Fruit fly (Drosophila melanogaster): ENCODE measurements around the gene CG11656.
A peak's percentile ranks its signal among the peaks of the same experiment; 100 is the strongest.

CG11656 gene

DNA sequence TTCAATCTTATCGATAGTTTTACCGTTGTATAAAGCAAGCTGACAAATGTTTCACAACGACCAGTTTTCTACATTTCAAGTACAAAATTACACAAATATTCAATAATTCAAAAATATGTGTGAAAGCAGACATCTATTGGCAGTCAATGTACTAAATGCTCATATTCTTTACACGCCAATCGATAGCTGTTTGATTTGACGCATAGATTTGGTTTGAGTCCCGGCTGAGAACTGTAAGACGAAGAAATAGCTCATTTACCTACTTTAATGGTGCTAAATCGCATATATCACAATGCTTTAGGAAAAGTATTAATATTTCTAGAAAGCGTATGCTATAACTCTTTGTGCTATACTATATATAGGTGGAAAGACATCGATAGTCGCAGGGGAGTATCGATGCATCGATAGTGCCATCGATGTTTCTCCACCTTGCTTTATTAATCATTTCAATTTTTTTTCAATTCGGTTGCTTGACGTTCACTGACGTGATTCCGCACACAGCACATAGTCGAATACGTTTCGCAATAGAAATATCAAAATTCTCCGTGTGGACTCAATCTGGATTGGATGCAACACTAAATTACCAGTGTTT, 29.0 kb upstream of the CG11656 start, which contains the start of gene Paip2 (continued):
- no peak for TF ChIP-seq CG17612 (GFP tag; IDR thresholded peaks at IDR 0.05)
- no peak for TF ChIP-seq B-H1 (GFP tag; IDR thresholded peaks at IDR 0.05)
- TF ChIP-seq run (tag; optimal IDR thresholded peaks at IDR 0.05): no peak
- TF ChIP-seq tup (GFP tag; optimal IDR thresholded peaks at IDR 0.05): no peak
- TF ChIP-seq Aef1 (GFP tag; IDR thresholded peaks at IDR 0.05): no peak
- no peak for TF ChIP-seq CG16863 (GFP tag; optimal IDR thresholded peaks at IDR 0.05)
- no peak for TF ChIP-seq her (GFP tag; optimal IDR thresholded peaks at IDR 0.05)
- TF ChIP-seq CG12769 (tag; optimal IDR thresholded peaks at IDR 0.05): peak; percentile 24
- TF ChIP-seq Rfx (GFP tag; IDR thresholded peaks at IDR 0.05): 0 out of 2 replicates have a peak, but pooled peaks have one; percentile 23
- TF ChIP-seq CG7357 (GFP tag; IDR thresholded peaks at IDR 0.05): no peak
- peak; percentile 98 for TF ChIP-seq hb (GFP tag; IDR thresholded peaks at IDR 0.05; ENCODE audit: partially characterized antibody)
- no peak for TF ChIP-seq Oaz (GFP tag; IDR thresholded peaks at IDR 0.05)
- peak; percentile 98 for TF ChIP-seq hbn (GFP tag; IDR thresholded peaks at IDR 0.05; ENCODE audit: partially characterized antibody)
- TF ChIP-seq CG2202 (tag; optimal IDR thresholded peaks at IDR 0.05): no peak
- TF ChIP-seq gro (GFP tag; optimal IDR thresholded peaks at IDR 0.05): no peak
- TF ChIP-seq tx (GFP tag; optimal IDR thresholded peaks at IDR 0.05): no peak
- TF ChIP-seq Ptx1 (GFP tag; IDR thresholded peaks at IDR 0.05): no peak
- TF ChIP-seq CG15601 (tag; optimal IDR thresholded peaks at IDR 0.05): peak; percentile 77
- TF ChIP-seq Drgx (GFP tag; IDR thresholded peaks at IDR 0.05): no peak
- TF ChIP-seq Sox102F (GFP tag; optimal IDR thresholded peaks at IDR 0.05): no peak
- TF ChIP-seq CG4617 (GFP tag; optimal IDR thresholded peaks at IDR 0.05; ENCODE audit: borderline replicate concordance): peak; percentile 46
- no peak for TF ChIP-seq lmd (GFP tag; IDR thresholded peaks at IDR 0.05)
- no peak for TF ChIP-seq ftz-f1 (GFP tag; optimal IDR thresholded peaks at IDR 0.05)
- TF ChIP-seq ac (GFP tag; optimal IDR thresholded peaks at IDR 0.05): no peak
- peak; percentile 97 for TF ChIP-seq Bgb (GFP tag; IDR thresholded peaks at IDR 0.05; ENCODE audit: partially characterized antibody)
- no peak for TF ChIP-seq wdn (GFP tag; IDR thresholded peaks at IDR 0.05)
- TF ChIP-seq CG6254 (GFP tag; optimal IDR thresholded peaks at IDR 0.05): no peak
- no peak for TF ChIP-seq scrt (GFP tag; optimal IDR thresholded peaks at IDR 0.05)
- no peak for TF ChIP-seq Dfd (GFP tag; optimal IDR thresholded peaks at IDR 0.05)
- TF ChIP-seq da (GFP tag; optimal IDR thresholded peaks at IDR 0.05): no peak
- TF ChIP-seq CG18619 (GFP tag; optimal IDR thresholded peaks at IDR 0.05): no peak
- no peak for TF ChIP-seq Gsc (GFP tag; IDR thresholded peaks at IDR 0.05)
- 0 out of 3 replicates have a peak, but pooled peaks have one; percentile 21 for TF ChIP-seq row (GFP tag; IDR thresholded peaks at IDR 0.05)
- TF ChIP-seq CG13287 (GFP tag; IDR thresholded peaks at IDR 0.05; ENCODE audit: partially characterized antibody): peak; percentile 98
- peak; percentile 46; the same call in 2 of the 3 replicates for TF ChIP-seq CG17361 (GFP tag; IDR thresholded peaks at IDR 0.05)
- TF ChIP-seq CG11093 (GFP tag; IDR thresholded peaks at IDR 0.05): no peak
- peak; percentile 71 for TF ChIP-seq nmo (GFP tag; optimal IDR thresholded peaks at IDR 0.05)
- TF ChIP-seq CG17328 (GFP tag; IDR thresholded peaks at IDR 0.05): no peak
- TF ChIP-seq CG18476 (GFP tag; optimal IDR thresholded peaks at IDR 0.05): no peak
- no peak for TF ChIP-seq BtbVII (GFP tag; optimal IDR thresholded peaks at IDR 0.05)
- TF ChIP-seq CG12219 (GFP tag; optimal IDR thresholded peaks at IDR 0.05): no peak
- TF ChIP-seq Camta (GFP tag; optimal IDR thresholded peaks at IDR 0.05): no peak
- TF ChIP-seq unc-4 (GFP tag; IDR thresholded peaks at IDR 0.05; ENCODE audit: partially characterized antibody): peak; percentile 98
- peak; percentile 49 for TF ChIP-seq CG11504 (tag; optimal IDR thresholded peaks at IDR 0.05)
- peak; percentile 79 for TF ChIP-seq Ets97D (GFP tag; optimal IDR thresholded peaks at IDR 0.05)
- peak; percentile 74 for TF ChIP-seq Abd-B (GFP tag; optimal IDR thresholded peaks at IDR 0.05)
- TF ChIP-seq Sin3A (optimal IDR thresholded peaks at IDR 0.05): peak; percentile 79
- TF ChIP-seq Xrp1 (GFP tag; IDR thresholded peaks at IDR 0.05): no peak
- TF ChIP-seq Kr (GFP tag; optimal IDR thresholded peaks at IDR 0.05): no peak
- TF ChIP-seq CG7556 (GFP tag; optimal IDR thresholded peaks at IDR 0.05): no peak

Data from whole organism, embryonic.